Fruit fly (Drosophila melanogaster): Measurements from ENCODE around the gene CG42831.

CG42831 gene

DNA sequence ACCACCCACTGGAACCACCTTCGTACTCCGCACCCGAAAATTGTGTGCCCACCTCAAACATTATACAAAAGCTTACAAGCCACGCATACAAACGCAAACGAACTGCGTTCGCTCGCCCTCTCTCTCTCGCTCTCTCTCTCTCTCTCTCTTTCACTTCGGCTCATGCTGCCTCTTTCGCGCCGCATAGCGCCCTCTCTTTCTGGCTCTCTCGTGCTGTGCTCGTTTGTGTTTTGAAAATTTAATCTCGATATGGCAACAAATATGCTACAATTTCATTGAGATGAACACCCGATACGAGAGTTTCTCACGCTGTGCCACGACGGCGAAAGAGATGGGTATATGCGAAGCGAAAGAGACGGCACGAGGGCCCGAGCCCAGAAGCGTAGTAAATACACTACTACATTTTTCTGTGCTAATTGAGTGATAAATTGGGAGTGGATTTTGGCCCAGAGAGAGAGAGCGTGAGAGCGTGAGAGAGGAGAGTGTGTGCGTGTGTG lies 42.0 kb downstream of the CG42831 start (continued):
- TF ChIP-seq CG4404 (GFP tag; IDR thresholded peaks at IDR 0.05) (no peak), gcm (GFP tag; optimal IDR thresholded peaks at IDR 0.05) (peak; percentile 13), GATAe (GFP tag; conservative IDR thresholded peaks at IDR 0.05) (peak; percentile 39; the same call in 1 of the 2 replicates), HmgD (GFP tag; optimal IDR thresholded peaks at IDR 0.05) (peak; percentile 93), al (GFP tag; IDR thresholded peaks at IDR 0.05) (no peak), PHDP (tag; optimal IDR thresholded peaks at IDR 0.05) (no peak), CG3065 (GFP tag; optimal IDR thresholded peaks at IDR 0.05) (no peak), insv (GFP tag; optimal IDR thresholded peaks at IDR 0.05) (no peak), CG3838 (GFP tag; optimal IDR thresholded peaks at IDR 0.05) (peak; percentile 65), CG16815 (GFP tag; optimal IDR thresholded peaks at IDR 0.05) (no peak), Eip74EF (GFP tag; optimal IDR thresholded peaks at IDR 0.05) (peak in 1 of 2 experiments; percentile 71), Fer2 (tag; optimal IDR thresholded peaks at IDR 0.05) (no peak), cg (GFP tag; optimal IDR thresholded peaks at IDR 0.05) (peak; percentile 95), Abd-B (GFP tag; optimal IDR thresholded peaks at IDR 0.05) (peak; percentile 42), Awh (GFP tag; IDR thresholded peaks at IDR 0.05) (peak; percentile 57; the same call in 1 of the 2 replicates), wdn (GFP tag; IDR thresholded peaks at IDR 0.05) (no peak), Mes4 (GFP tag; optimal IDR thresholded peaks at IDR 0.05) (peak; percentile 42), jumu (GFP tag; optimal IDR thresholded peaks at IDR 0.05) (no peak), ac (GFP tag; optimal IDR thresholded peaks at IDR 0.05) (peak; percentile 1), Ptx1 (GFP tag; IDR thresholded peaks at IDR 0.05) (0 out of 2 replicates have a peak, but pooled peaks have one; percentile 11), CG1792 (GFP tag; optimal IDR thresholded peaks at IDR 0.05) (peak; percentile 48), Atf3 (GFP tag; optimal IDR thresholded peaks at IDR 0.05) (no peak), Opbp (GFP tag; IDR thresholded peaks at IDR 0.05; ENCODE audit: partially characterized antibody) (peak; percentile 51; the same call in 1 of the 3 replicates), CG4360 (GFP tag; IDR thresholded peaks at IDR 0.05) (peak; percentile 68), CG8089 (GFP tag; optimal IDR thresholded peaks at IDR 0.05) (peak; percentile 27), cwo (GFP tag; optimal IDR thresholded peaks at IDR 0.05) (peak; percentile 70), luna (GFP tag; optimal IDR thresholded peaks at IDR 0.05) (no peak), Oaz (GFP tag; IDR thresholded peaks at IDR 0.05) (no peak), CG9932 (GFP tag; IDR thresholded peaks at IDR 0.05) (peak; percentile 45), Dad (GFP tag; optimal IDR thresholded peaks at IDR 0.05) (peak; percentile 19), lilli (GFP tag; optimal IDR thresholded peaks at IDR 0.05) (no peak), Hr78 (GFP tag; optimal IDR thresholded peaks at IDR 0.05) (peak in 1 of 2 experiments; percentile 72), br (optimal IDR thresholded peaks at IDR 0.05) (no peak), repo (GFP tag; optimal IDR thresholded peaks at IDR 0.05) (peak; percentile 53), tna (GFP tag; IDR thresholded peaks at IDR 0.05; ENCODE audit: partially characterized antibody) (peak; percentile 75; the same call in 1 of the 2 replicates), so (GFP tag; IDR thresholded peaks at IDR 0.05) (peak; percentile 88; the same call in 2 of the 3 replicates), CG13624 (GFP tag; optimal IDR thresholded peaks at IDR 0.05) (peak; percentile 66), cad (GFP tag; optimal IDR thresholded peaks at IDR 0.05) (peak; percentile 43), Six4 (GFP tag; optimal IDR thresholded peaks at IDR 0.05) (peak; percentile 50), CG1602 (GFP tag; optimal IDR thresholded peaks at IDR 0.05) (no peak), CG4424 (GFP tag; optimal IDR thresholded peaks at IDR 0.05) (peak; percentile 100), Nf-YC (tag; optimal IDR thresholded peaks at IDR 0.05) (peak; percentile 93), CG11398 (GFP tag; optimal IDR thresholded peaks at IDR 0.05) (peak; percentile 75), CG2712 (tag; optimal IDR thresholded peaks at IDR 0.05) (peak; percentile 39), CG13287 (GFP tag; IDR thresholded peaks at IDR 0.05; ENCODE audit: partially characterized antibody) (peak; percentile 56; the same call in 1 of the 2 replicates), Nf-YB (GFP tag; optimal IDR thresholded peaks at IDR 0.05) (peak; percentile 64), fu2 (GFP tag; optimal IDR thresholded peaks at IDR 0.05) (no peak), peb (GFP tag; IDR thresholded peaks at IDR 0.05) (no peak), CG4282 (GFP tag; optimal IDR thresholded peaks at IDR 0.05) (peak; percentile 49), gcm2 (GFP tag; optimal IDR thresholded peaks at IDR 0.05) (no peak), CG9817 (tag; optimal IDR thresholded peaks at IDR 0.05) (peak; percentile 5)

Data from whole organism, embryonic.